Worm (Caenorhabditis elegans) whole organism, late embryonic: Measurements from ENCODE around the gene K03B4.2.

Experiments
- C08G9.2 ChIP-seq: sonication (generic microtip); optimal IDR thresholded peaks from 2 replicates; lab custom pipeline; 2016; ENCODE audit warnings: mild to moderate bottlenecking, missing genetic modification characterization, moderate library complexity, missing compliant biosample characterization
- C38D4.7 ChIP-seq: fragments of 200-800 bp; sonication (Bioruptor generic); optimal IDR thresholded peaks from 2 replicates; lab custom pipeline; 2018; ENCODE audit warnings: mild to moderate bottlenecking, missing genetic modification characterization, moderate library complexity, missing compliant biosample characterization
- K09A11.1 ChIP-seq: sonication (generic microtip); optimal IDR thresholded peaks from 2 replicates; lab custom pipeline; 2017; ENCODE audit warnings: antibody characterized with exemption, mild to moderate bottlenecking, missing genetic modification characterization, missing compliant biosample characterization; ENCODE audit not compliant: insufficient read depth
- T23F11.4 ChIP-seq: fragments of 200-800 bp; sonication (Bioruptor generic); optimal IDR thresholded peaks from 2 replicates; lab custom pipeline; 2018; ENCODE audit warnings: mild to moderate bottlenecking, missing genetic modification characterization, missing compliant biosample characterization
- ahr-1 ChIP-seq: sonication (generic microtip); optimal IDR thresholded peaks from 2 replicates; lab custom pipeline; 2016; ENCODE audit warnings: missing genetic modification characterization, missing compliant biosample characterization
- ama-1 ChIP-seq: fragments of 150-350 bp; optimal IDR thresholded peaks from 2 replicates; lab custom pipeline; 2014
- ceh-19 ChIP-seq: fragments of 200-800 bp; sonication (Bioruptor generic); optimal IDR thresholded peaks from 2 replicates; lab custom pipeline; 2018; ENCODE audit warnings: mild to moderate bottlenecking, missing genetic modification characterization, missing compliant biosample characterization
- ceh-2 ChIP-seq: sonication (generic microtip); optimal IDR thresholded peaks from 2 replicates; lab custom pipeline; 2016; ENCODE audit warnings: missing genotype, missing genetic modification characterization, missing compliant biosample characterization
- ceh-22 ChIP-seq: sonication (generic microtip); optimal IDR thresholded peaks from 2 replicates; lab custom pipeline; 2017; ENCODE audit warnings: missing biosample characterization, missing genetic modification characterization
- ceh-30 ChIP-seq: fragments of 150-350 bp; optimal IDR thresholded peaks from 2 replicates; lab custom pipeline; 2014; ENCODE audit warnings: missing biosample characterization, missing genetic modification characterization
- ceh-31 ChIP-seq: sonication (generic microtip); optimal IDR thresholded peaks from 2 replicates; lab custom pipeline; 2016; ENCODE audit warnings: missing genetic modification characterization, missing compliant biosample characterization
- ceh-48 ChIP-seq: sonication (generic microtip); optimal IDR thresholded peaks from 2 replicates; lab custom pipeline; 2016; ENCODE audit warnings: missing genetic modification characterization, inconsistent platforms, missing compliant biosample characterization
- ceh-9 ChIP-seq: sonication (generic microtip); optimal IDR thresholded peaks from 2 replicates; lab custom pipeline; 2016; ENCODE audit warnings: mild to moderate bottlenecking, missing genetic modification characterization, inconsistent platforms, missing compliant biosample characterization
- che-1 ChIP-seq: sonication (generic microtip); optimal IDR thresholded peaks from 2 replicates; lab custom pipeline; 2016; ENCODE audit warnings: mild to moderate bottlenecking, missing genetic modification characterization, missing compliant biosample characterization
- elt-2 ChIP-seq: sonication (generic microtip); optimal IDR thresholded peaks from 2 replicates; lab custom pipeline; 2016; ENCODE audit warnings: missing genetic modification reagents, missing genetic modification characterization, missing compliant biosample characterization
- ets-4 ChIP-seq: sonication (generic microtip); optimal IDR thresholded peaks from 2 replicates; lab custom pipeline; 2016; ENCODE audit warnings: missing genetic modification characterization, missing compliant biosample characterization
- eyg-1 ChIP-seq: sonication (generic microtip); optimal IDR thresholded peaks from 2 replicates; lab custom pipeline; 2016; ENCODE audit warnings: missing genotype, missing genetic modification characterization, missing compliant biosample characterization
- fax-1 ChIP-seq: sonication (generic microtip); optimal IDR thresholded peaks from 2 replicates; lab custom pipeline; 2016; ENCODE audit warnings: missing genotype, missing genetic modification characterization, missing compliant biosample characterization
- hlh-13 ChIP-seq: fragments of 200-800 bp; sonication (Bioruptor generic); optimal IDR thresholded peaks from 2 replicates; lab custom pipeline; 2018; ENCODE audit warnings: mild to moderate bottlenecking, missing genetic modification characterization, missing compliant biosample characterization
- hlh-15 ChIP-seq: sonication (generic microtip); optimal IDR thresholded peaks from 2 replicates; lab custom pipeline; 2016; ENCODE audit warnings: missing genetic modification characterization, missing compliant biosample characterization
- hlh-6 ChIP-seq: sonication (generic microtip); optimal IDR thresholded peaks from 2 replicates; lab custom pipeline; 2016; ENCODE audit warnings: missing genotype, missing genetic modification characterization, missing compliant biosample characterization
- lim-6 ChIP-seq: sonication (generic microtip); optimal IDR thresholded peaks from 2 replicates; lab custom pipeline; 2016; ENCODE audit warnings: missing genetic modification characterization, missing compliant biosample characterization
- nfya-1 ChIP-seq: sonication (generic microtip); optimal IDR thresholded peaks from 2 replicates; lab custom pipeline; 2017; ENCODE audit warnings: missing genetic modification characterization, mild to moderate bottlenecking, missing compliant biosample characterization, antibody characterized with exemption, moderate library complexity
- nhr-11 ChIP-seq: fragments of 150-350 bp; optimal IDR thresholded peaks from 2 replicates; lab custom pipeline; 2014; ENCODE audit warnings: missing biosample characterization, missing genetic modification characterization
- npax-4 ChIP-seq: sonication (generic microtip); optimal IDR thresholded peaks from 2 replicates; lab custom pipeline; 2016; ENCODE audit warnings: missing genetic modification characterization, missing compliant biosample characterization
- odd-2 ChIP-seq: sonication (generic microtip); optimal IDR thresholded peaks from 2 replicates; lab custom pipeline; 2017; ENCODE audit warnings: antibody characterized with exemption, mild to moderate bottlenecking, missing genetic modification characterization, missing compliant biosample characterization
- pag-3 ChIP-seq: sonication (generic microtip); optimal IDR thresholded peaks from 2 replicates; lab custom pipeline; 2016; ENCODE audit warnings: missing compliant biosample characterization, missing genetic modification characterization, borderline replicate concordance
- pat-9 ChIP-seq: fragments of 200-800 bp; sonication (Bioruptor generic); optimal IDR thresholded peaks from 2 replicates; lab custom pipeline; 2018; ENCODE audit warnings: mild to moderate bottlenecking, missing genetic modification characterization, moderate library complexity, missing compliant biosample characterization
- pax-1 ChIP-seq: fragments of 150-350 bp; optimal IDR thresholded peaks from 2 replicates; lab custom pipeline; 2014; ENCODE audit warnings: missing biosample characterization, missing genetic modification characterization
- pros-1 ChIP-seq: fragments of 150-350 bp; optimal IDR thresholded peaks from 2 replicates; lab custom pipeline; 2014; ENCODE audit warnings: missing biosample characterization, missing genetic modification reagents, missing genetic modification characterization
- rnt-1 ChIP-seq: sonication (generic microtip); optimal IDR thresholded peaks from 2 replicates; lab custom pipeline; 2016; ENCODE audit warnings: missing genetic modification characterization, missing compliant biosample characterization
- sdc-2 ChIP-seq: sonication (generic microtip); optimal IDR thresholded peaks from 2 replicates; lab custom pipeline; 2016; ENCODE audit warnings: missing genotype, missing genetic modification characterization, missing compliant biosample characterization
- sox-2 ChIP-seq: fragments of 200-800 bp; sonication (Bioruptor generic); IDR thresholded peaks from 2 replicates; pipeline ENCODE4 v1.3.6; 2022; ENCODE audit warnings: missing genetic modification reagents, missing genetic modification characterization, missing compliant biosample characterization
- sox-4 ChIP-seq: sonication (generic microtip); optimal IDR thresholded peaks from 2 replicates; lab custom pipeline; 2017; ENCODE audit warnings: mild to moderate bottlenecking, missing genetic modification characterization, inconsistent platforms, missing compliant biosample characterization
- tbx-7 ChIP-seq: sonication (generic microtip); optimal IDR thresholded peaks from 2 replicates; lab custom pipeline; 2016; ENCODE audit warnings: missing genotype, missing genetic modification characterization, missing compliant biosample characterization
- ttx-3 ChIP-seq: sonication (generic microtip); optimal IDR thresholded peaks from 2 replicates; lab custom pipeline; 2016; ENCODE audit warnings: missing genetic modification reagents, missing genetic modification characterization, missing compliant biosample characterization
- unc-3 ChIP-seq, 2 experiments: fragments of 200-800 bp in 1 of 2; sonication (Bioruptor generic) in 1 of 2; sonication (generic microtip) in 1 of 2; conservative IDR thresholded peaks in 1 of 2; optimal IDR thresholded peaks in 1 of 2; 2 replicates each; pipeline versions ENCODE4 v1.3.6 to Lab custom; 2016 to 2022; ENCODE audit warnings: missing compliant biosample characterization in 2 of 2, missing genetic modification characterization in 2 of 2, missing genetic modification reagents in 1 of 2
- unc-42 ChIP-seq: sonication (generic microtip); optimal IDR thresholded peaks from 2 replicates; lab custom pipeline; 2016; ENCODE audit warnings: missing genotype, missing genetic modification characterization, missing compliant biosample characterization
- unc-86 ChIP-seq: sonication (generic microtip); optimal IDR thresholded peaks from 2 replicates; lab custom pipeline; 2016; ENCODE audit warnings: missing genetic modification characterization, missing compliant biosample characterization
- zip-5 ChIP-seq: sonication (generic microtip); optimal IDR thresholded peaks from 2 replicates; lab custom pipeline; 2016; ENCODE audit warnings: missing genetic modification characterization, missing compliant biosample characterization

Gene K03B4.2

DNA sequence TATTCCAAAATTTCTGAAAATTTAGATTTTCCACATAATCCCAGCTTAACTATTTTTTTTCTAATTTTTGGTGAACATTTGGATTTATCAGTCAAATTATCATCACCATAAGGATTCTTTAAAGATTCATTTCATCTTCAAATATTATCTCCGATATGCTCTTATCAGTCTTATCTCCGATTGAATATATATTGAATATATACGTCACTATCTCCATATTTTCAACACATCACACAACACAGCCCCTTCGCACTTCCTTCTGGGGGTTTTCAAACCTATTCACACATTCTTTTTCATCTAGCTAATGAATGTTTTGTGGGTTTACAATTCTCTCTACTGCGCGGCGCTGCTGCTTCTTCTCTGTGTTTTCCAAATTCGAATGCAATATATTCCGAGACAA is 10.9 kb downstream of the K03B4.2 start:
- TF ChIP-seq sox-2 (no peak), eyg-1 (tag; lab: Kevin White, UChicago) (no peak), che-1 (tag; lab: Kevin White, UChicago) (no peak), K09A11.1 (no peak), nhr-11 (tag; lab: Kevin White, UChicago) (no peak), ets-4 (tag; lab: Kevin White, UChicago) (no peak), ceh-30 (tag; lab: Kevin White, UChicago) (no peak), pax-1 (no peak), unc-42 (tag; lab: Kevin White, UChicago) (no peak), ttx-3 (tag; lab: Kevin White, UChicago) (no peak), pat-9 (tag; lab: Kevin White, UChicago) (no peak), ceh-19 (GFP tag; lab: Kevin White, UChicago) (no peak), unc-3 (GFP tag; conservative IDR thresholded peaks at IDR 0.05; lab: Robert Waterston, UW) (no peak), unc-3 (tag; optimal IDR thresholded peaks at IDR 0.05; lab: Kevin White, UChicago) (no peak), unc-86 (no peak), hlh-6 (no peak), ceh-9 (no peak), hlh-15 (tag; lab: Kevin White, UChicago) (no peak), T23F11.4 (GFP tag; lab: Kevin White, UChicago) (no peak), odd-2 (no peak), pag-3 (tag; lab: Kevin White, UChicago) (no peak)
- TF ChIP-seq, all 69 proteins: peak for 0

DNA sequence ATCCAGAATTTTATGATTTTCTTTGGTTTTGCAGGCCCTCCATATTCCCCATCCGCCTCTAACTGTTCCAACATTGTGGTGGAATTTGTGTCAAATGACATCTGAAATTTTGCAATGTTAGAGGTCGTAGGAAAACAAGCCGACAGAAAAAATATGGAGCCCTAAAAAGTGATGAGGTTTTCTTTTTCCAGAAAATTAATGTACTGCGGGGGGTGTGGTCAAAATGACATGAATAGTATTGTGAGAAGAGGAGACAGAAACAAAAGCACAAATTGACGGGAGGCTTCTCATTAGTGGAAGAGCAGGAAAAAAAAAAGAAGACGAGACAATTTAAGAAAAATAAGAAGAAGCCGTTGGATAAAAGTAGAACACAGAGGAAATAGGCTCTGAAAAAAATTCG is 12.4 kb downstream of the K03B4.2 start, which contains the start of gene ZC266.1:
TSS of gene ZC266.1 (minus strand) at position 101 of the 400 bp plus-strand sequence.
- TF ChIP-seq pros-1 (tag; lab: Kevin White, UChicago) (no peak), ceh-30 (tag; lab: Kevin White, UChicago) (no peak), ama-1 (lab: Kevin White, UChicago) (no peak), zip-5 (tag; lab: Kevin White, UChicago) (no peak), npax-4 (tag; lab: Kevin White, UChicago) (no peak), hlh-15 (tag; lab: Kevin White, UChicago) (no peak), ceh-48 (tag; lab: Kevin White, UChicago) (no peak), ceh-31 (tag; lab: Kevin White, UChicago) (no peak), ahr-1 (tag; lab: Kevin White, UChicago) (no peak), lim-6 (no peak)

DNA sequence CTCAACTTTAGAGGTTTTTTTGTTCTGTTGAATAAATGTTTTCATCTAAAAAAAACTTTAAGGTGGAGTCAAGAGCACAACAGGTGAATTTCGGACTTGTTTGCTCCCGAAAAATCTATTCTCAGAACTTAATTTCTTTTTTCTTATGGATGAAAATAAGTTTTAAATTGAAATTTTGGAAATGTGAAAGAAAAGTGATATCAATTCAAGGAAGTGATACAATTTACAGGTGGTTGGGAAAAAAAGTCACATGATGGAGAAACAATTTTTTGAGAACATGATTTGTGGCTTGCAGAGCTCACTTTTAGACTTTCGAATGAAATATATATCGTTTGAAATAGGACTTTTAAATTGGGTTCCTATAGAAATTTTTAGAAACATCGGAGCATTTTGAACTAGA is 19.9 kb downstream of the K03B4.2 start:
- TF ChIP-seq ceh-31 (tag; lab: Kevin White, UChicago) = no peak
- no peak for TF ChIP-seq nfya-1 (tag; lab: Kevin White, UChicago)
- TF ChIP-seq lim-6 = no peak
- no peak for TF ChIP-seq C38D4.7 (GFP tag; lab: Kevin White, UChicago)

DNA sequence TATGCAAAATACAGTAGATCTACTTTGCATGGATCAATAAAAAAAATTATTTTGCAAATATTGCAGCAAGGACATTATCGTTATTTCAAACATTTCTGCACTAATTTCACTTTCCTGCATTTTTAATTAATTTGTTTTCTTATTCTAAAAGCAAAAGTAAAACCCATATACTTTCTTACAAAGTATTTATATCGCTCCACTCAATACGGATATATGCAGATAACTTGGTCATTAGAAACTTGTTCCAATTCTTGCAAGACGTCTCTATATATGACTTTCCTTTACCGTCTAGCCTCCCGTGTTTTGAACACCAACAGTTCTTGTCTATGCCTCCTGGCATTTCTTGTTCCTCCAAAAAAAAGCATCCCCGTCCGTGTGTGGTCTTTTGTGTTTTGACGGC is 22.7 kb downstream of the K03B4.2 start, which contains the start of gene oac-24:
TSS of gene oac-24 (plus strand) at position 301 of the 400 bp plus-strand sequence.
- TF ChIP-seq lim-6 (no peak), ceh-22 (tag; lab: Kevin White, UChicago) (no peak), nhr-11 (tag; lab: Kevin White, UChicago) (no peak), elt-2 (tag; lab: Kevin White, UChicago) (no peak), ceh-2 (tag; lab: Kevin White, UChicago) (no peak), hlh-13 (GFP tag; lab: Kevin White, UChicago) (no peak), odd-2 (no peak), unc-3 (GFP tag; conservative IDR thresholded peaks at IDR 0.05; lab: Robert Waterston, UW) (no peak), unc-3 (tag; optimal IDR thresholded peaks at IDR 0.05; lab: Kevin White, UChicago) (no peak), hlh-15 (tag; lab: Kevin White, UChicago) (no peak), ttx-3 (tag; lab: Kevin White, UChicago) (no peak), nfya-1 (tag; lab: Kevin White, UChicago) (no peak), tbx-7 (tag; lab: Kevin White, UChicago) (no peak), C08G9.2 (tag; lab: Kevin White, UChicago) (no peak), sdc-2 (no peak), fax-1 (tag; lab: Kevin White, UChicago) (no peak), sox-4 (tag; lab: Kevin White, UChicago) (no peak), ceh-31 (tag; lab: Kevin White, UChicago) (no peak), rnt-1 (tag; lab: Kevin White, UChicago) (no peak), T23F11.4 (GFP tag; lab: Kevin White, UChicago) (no peak)
- TF ChIP-seq, all 69 proteins: peak for 0
